Worm (Caenorhabditis elegans): ENCODE data around the gene F14H3.14.

The F14H3.14 gene

ce11 chrV:16033491-16033890 is 29.2 kb downstream of the F14H3.14 start:
- TF ChIP-seq nhr-11 (tag; optimal IDR thresholded peaks at IDR 0.05) (no peak), sox-4 (tag; optimal IDR thresholded peaks at IDR 0.05) (no peak), pax-3 (tag; optimal IDR thresholded peaks at IDR 0.05) (no peak), hlh-17 (GFP tag; optimal IDR thresholded peaks at IDR 0.05; ENCODE audit: borderline replicate concordance) (no peak)

- TF ChIP-seq nhr-85 (tag) (peak; percentile 18), elt-3 (tag; optimal IDR thresholded peaks at IDR 0.05) (no peak)
Observed at ce11 chrV:16032761-16033160, 29.9 kb downstream of the F14H3.14 start, which contains the start of gene T10C6.16. TSS of gene T10C6.16 (minus strand) at chrV:16033005.

- TF ChIP-seq hlh-17 (GFP tag; optimal IDR thresholded peaks at IDR 0.05; ENCODE audit: borderline replicate concordance) (no peak), ztf-11 (tag; optimal IDR thresholded peaks at IDR 0.05) (no peak), nhr-19 (GFP tag; conservative IDR thresholded peaks at IDR 0.05) (no peak)
Observed at ce11 chrV:16031571-16031970, 31.1 kb downstream of the F14H3.14 start, which contains the start of gene T10C6.7. TSS of gene T10C6.7 (minus strand) at chrV:16031713.

ce11 chrV:16029237-16029636 is 33.5 kb downstream of the F14H3.14 start:
- TF ChIP-seq mef-2 (tag; optimal IDR thresholded peaks at IDR 0.05) (no peak), ztf-4 (tag; optimal IDR thresholded peaks at IDR 0.05) (no peak), efl-1 (optimal IDR thresholded peaks at IDR 0.05) (no peak), efl-1 (GFP tag; optimal IDR thresholded peaks at IDR 0.05 in 1 of 2) (peak in 1 of 2 experiments; percentile 46), alr-1 (tag; optimal IDR thresholded peaks at IDR 0.05; ENCODE audit: borderline replicate concordance) (no peak), aha-1 (tag; optimal IDR thresholded peaks at IDR 0.05) (no peak), swsn-7 (tag; optimal IDR thresholded peaks at IDR 0.05) (no peak), fkh-10 (GFP tag; optimal IDR thresholded peaks at IDR 0.05) (no peak)

ce11 chrV:16024917-16025316 is 37.8 kb downstream of the F14H3.14 start:
- TF ChIP-seq ztf-11 (tag; optimal IDR thresholded peaks at IDR 0.05) (no peak), egl-27 (tag; optimal IDR thresholded peaks at IDR 0.05) (no peak), snpc-4 (tag; optimal IDR thresholded peaks at IDR 0.05) (no peak), ama-1 (optimal IDR thresholded peaks at IDR 0.05) (no peak), grh-1 (GFP tag; IDR thresholded peaks at IDR 0.05) (no peak), snu-23 (GFP tag; optimal IDR thresholded peaks at IDR 0.05) (no peak), nhr-12 (tag; optimal IDR thresholded peaks at IDR 0.05) (no peak)

- TF ChIP-seq ceh-82 (tag; optimal IDR thresholded peaks at IDR 0.05) (no peak), dsc-1 (tag; optimal IDR thresholded peaks at IDR 0.05) (no peak), efl-1 (optimal IDR thresholded peaks at IDR 0.05) (no peak), efl-1 (GFP tag; optimal IDR thresholded peaks at IDR 0.05 in 1 of 2) (peak in 1 of 2 experiments; percentile 82), nhr-85 (tag) (no peak), tlp-1 (tag; optimal IDR thresholded peaks at IDR 0.05) (no peak), mep-1 (tag; optimal IDR thresholded peaks at IDR 0.05) (no peak), fkh-8 (tag; optimal IDR thresholded peaks at IDR 0.05) (no peak), alr-1 (tag; optimal IDR thresholded peaks at IDR 0.05; ENCODE audit: borderline replicate concordance) (no peak), elt-2 (tag; optimal IDR thresholded peaks at IDR 0.05) (peak; percentile 27)
Observed at ce11 chrV:16024300-16024699, 38.4 kb downstream of the F14H3.14 start, which contains the start of gene T10C6.6. TSS of gene T10C6.6 (plus strand) at chrV:16024326.

ce11 chrV:16023559-16023958 is 39.1 kb downstream of the F14H3.14 start:
- TF ChIP-seq ceh-8 (GFP tag; optimal IDR thresholded peaks at IDR 0.05) (peak; percentile 5), hpl-2 (GFP tag; optimal IDR thresholded peaks at IDR 0.05) (no peak), ztf-4 (tag; optimal IDR thresholded peaks at IDR 0.05) (no peak), nhr-237 (tag; optimal IDR thresholded peaks at IDR 0.05) (no peak)
